Fruit fly (Drosophila melanogaster): ENCODE data around the gene Pc.

The Pc gene

dm6 chr3L:21270480-21270879, 47.3 kb downstream of the Pc start, which contains the start of gene CG9389:
TSS of gene CG9389 (minus strand) at chr3L:21270580.
- TF ChIP-seq CG17801 (GFP tag; optimal IDR thresholded peaks at IDR 0.05; ENCODE audit: partially characterized antibody) = no peak

- no peak for TF ChIP-seq CG17801 (GFP tag; optimal IDR thresholded peaks at IDR 0.05; ENCODE audit: partially characterized antibody)
Observed at dm6 chr3L:21267862-21268385, 49.9 kb downstream of the Pc start, which contains the start of gene CG9391. TSS of gene CG9391 (minus strand) at chr3L:21268335.

- TF ChIP-seq CG17801 (GFP tag; optimal IDR thresholded peaks at IDR 0.05; ENCODE audit: partially characterized antibody) = no peak
Observed at dm6 chr3L:21266101-21266656, 51.6 kb downstream of the Pc start.

- TF ChIP-seq CG17801 (GFP tag; optimal IDR thresholded peaks at IDR 0.05; ENCODE audit: partially characterized antibody) = no peak
Observed at dm6 chr3L:21262426-21262825, 55.4 kb downstream of the Pc start.

dm6 chr3L:21261403-21262164, 56.2 kb downstream of the Pc start:
- peak; percentile 37 for TF ChIP-seq CG17801 (GFP tag; optimal IDR thresholded peaks at IDR 0.05; ENCODE audit: partially characterized antibody)

dm6 chr3L:21259257-21259656, 58.6 kb downstream of the Pc start:
- no peak for TF ChIP-seq CG17801 (GFP tag; optimal IDR thresholded peaks at IDR 0.05; ENCODE audit: partially characterized antibody)

- TF ChIP-seq CG17801 (GFP tag; optimal IDR thresholded peaks at IDR 0.05; ENCODE audit: partially characterized antibody) = no peak
Observed at dm6 chr3L:21257731-21258130, 60.1 kb downstream of the Pc start, which contains the start of gene CG43218. TSS of gene CG43218 (plus strand) at chr3L:21258020.
